Worm (Caenorhabditis elegans) whole organism, late embryonic: ENCODE results near the gene R08E5.4.

Experiments used
- T23F11.4 ChIP-seq: fragments of 200-800 bp; sonication (Bioruptor generic); optimal IDR thresholded peaks from 2 replicates; lab custom pipeline; 2018; ENCODE audit warnings: mild to moderate bottlenecking, missing genetic modification characterization, missing compliant biosample characterization
- Y22D7AL.16 ChIP-seq: sonication (generic microtip); optimal IDR thresholded peaks from 2 replicates; lab custom pipeline; 2016; ENCODE audit warnings: missing genetic modification characterization, missing compliant biosample characterization
- ahr-1 ChIP-seq: sonication (generic microtip); optimal IDR thresholded peaks from 2 replicates; lab custom pipeline; 2016; ENCODE audit warnings: missing genetic modification characterization, missing compliant biosample characterization
- ama-1 ChIP-seq: fragments of 150-350 bp; optimal IDR thresholded peaks from 2 replicates; lab custom pipeline; 2014
- ceh-19 ChIP-seq: fragments of 200-800 bp; sonication (Bioruptor generic); optimal IDR thresholded peaks from 2 replicates; lab custom pipeline; 2018; ENCODE audit warnings: mild to moderate bottlenecking, missing genetic modification characterization, missing compliant biosample characterization
- ceh-2 ChIP-seq: sonication (generic microtip); optimal IDR thresholded peaks from 2 replicates; lab custom pipeline; 2016; ENCODE audit warnings: missing genotype, missing genetic modification characterization, missing compliant biosample characterization
- ceh-24 ChIP-seq: sonication (generic microtip); optimal IDR thresholded peaks from 2 replicates; lab custom pipeline; 2016; ENCODE audit warnings: mild to moderate bottlenecking, missing genetic modification characterization, missing compliant biosample characterization
- ceh-30 ChIP-seq: fragments of 150-350 bp; optimal IDR thresholded peaks from 2 replicates; lab custom pipeline; 2014; ENCODE audit warnings: missing biosample characterization, missing genetic modification characterization
- ceh-31 ChIP-seq: sonication (generic microtip); optimal IDR thresholded peaks from 2 replicates; lab custom pipeline; 2016; ENCODE audit warnings: missing genetic modification characterization, missing compliant biosample characterization
- ceh-45 ChIP-seq: fragments of 200-800 bp; sonication (Bioruptor generic); IDR thresholded peaks from 2 replicates; pipeline ENCODE4 v1.3.6; 2022; ENCODE audit warnings: missing genetic modification reagents, missing genetic modification characterization, missing compliant biosample characterization
- ceh-48 ChIP-seq: sonication (generic microtip); optimal IDR thresholded peaks from 2 replicates; lab custom pipeline; 2016; ENCODE audit warnings: missing genetic modification characterization, inconsistent platforms, missing compliant biosample characterization
- ceh-6 ChIP-seq: fragments of 200-800 bp; sonication (Bioruptor generic); optimal IDR thresholded peaks from 2 replicates; lab custom pipeline; 2018; ENCODE audit warnings: mild to moderate bottlenecking, missing genetic modification characterization, missing compliant biosample characterization
- che-1 ChIP-seq: sonication (generic microtip); optimal IDR thresholded peaks from 2 replicates; lab custom pipeline; 2016; ENCODE audit warnings: mild to moderate bottlenecking, missing genetic modification characterization, missing compliant biosample characterization
- dve-1 ChIP-seq: sonication (generic microtip); optimal IDR thresholded peaks from 2 replicates; lab custom pipeline; 2017; ENCODE audit warnings: antibody characterized with exemption, mild to moderate bottlenecking, missing genetic modification characterization, missing compliant biosample characterization
- elt-2 ChIP-seq: sonication (generic microtip); optimal IDR thresholded peaks from 2 replicates; lab custom pipeline; 2016; ENCODE audit warnings: missing genetic modification reagents, missing genetic modification characterization, missing compliant biosample characterization
- fkh-6 ChIP-seq: sonication (generic microtip); optimal IDR thresholded peaks from 2 replicates; lab custom pipeline; 2016; ENCODE audit warnings: missing genetic modification characterization, missing compliant biosample characterization
- gmeb-2 ChIP-seq: sonication (generic microtip); optimal IDR thresholded peaks from 2 replicates; lab custom pipeline; 2016; ENCODE audit warnings: missing genetic modification characterization, inconsistent platforms, missing compliant biosample characterization
- hlh-13 ChIP-seq: fragments of 200-800 bp; sonication (Bioruptor generic); optimal IDR thresholded peaks from 2 replicates; lab custom pipeline; 2018; ENCODE audit warnings: mild to moderate bottlenecking, missing genetic modification characterization, missing compliant biosample characterization
- hlh-15 ChIP-seq: sonication (generic microtip); optimal IDR thresholded peaks from 2 replicates; lab custom pipeline; 2016; ENCODE audit warnings: missing genetic modification characterization, missing compliant biosample characterization
- hlh-30 ChIP-seq: sonication (generic microtip); optimal IDR thresholded peaks from 2 replicates; lab custom pipeline; 2017; ENCODE audit warnings: antibody characterized with exemption, missing genetic modification characterization, missing compliant biosample characterization; ENCODE audit not compliant: insufficient read depth
- lin-11 ChIP-seq: fragments of 200-800 bp; sonication (Bioruptor generic); optimal IDR thresholded peaks from 2 replicates; lab custom pipeline; 2018; ENCODE audit warnings: mild to moderate bottlenecking, missing genetic modification characterization, missing compliant biosample characterization
- nfya-1 ChIP-seq: sonication (generic microtip); optimal IDR thresholded peaks from 2 replicates; lab custom pipeline; 2017; ENCODE audit warnings: missing genetic modification characterization, mild to moderate bottlenecking, missing compliant biosample characterization, antibody characterized with exemption, moderate library complexity
- nhr-11 ChIP-seq: fragments of 150-350 bp; optimal IDR thresholded peaks from 2 replicates; lab custom pipeline; 2014; ENCODE audit warnings: missing biosample characterization, missing genetic modification characterization
- nhr-232 ChIP-seq: sonication (generic microtip); optimal IDR thresholded peaks from 2 replicates; lab custom pipeline; 2016; ENCODE audit warnings: missing genetic modification characterization, missing compliant biosample characterization
- npax-4 ChIP-seq: sonication (generic microtip); optimal IDR thresholded peaks from 2 replicates; lab custom pipeline; 2016; ENCODE audit warnings: missing genetic modification characterization, missing compliant biosample characterization
- pat-9 ChIP-seq: fragments of 200-800 bp; sonication (Bioruptor generic); optimal IDR thresholded peaks from 2 replicates; lab custom pipeline; 2018; ENCODE audit warnings: mild to moderate bottlenecking, missing genetic modification characterization, moderate library complexity, missing compliant biosample characterization
- pha-2 ChIP-seq: sonication (generic microtip); optimal IDR thresholded peaks from 2 replicates; lab custom pipeline; 2017; ENCODE audit warnings: mild to moderate bottlenecking, missing genetic modification characterization, missing compliant biosample characterization
- pqm-1 ChIP-seq: sonication (generic microtip); optimal IDR thresholded peaks from 2 replicates; lab custom pipeline; 2016; ENCODE audit warnings: missing genetic modification characterization, missing compliant biosample characterization
- pros-1 ChIP-seq: fragments of 150-350 bp; optimal IDR thresholded peaks from 2 replicates; lab custom pipeline; 2014; ENCODE audit warnings: missing biosample characterization, missing genetic modification reagents, missing genetic modification characterization
- ref-2 ChIP-seq: sonication (generic microtip); optimal IDR thresholded peaks from 2 replicates; lab custom pipeline; 2016; ENCODE audit warnings: missing genetic modification characterization, missing compliant biosample characterization
- rnt-1 ChIP-seq: sonication (generic microtip); optimal IDR thresholded peaks from 2 replicates; lab custom pipeline; 2016; ENCODE audit warnings: missing genetic modification characterization, missing compliant biosample characterization
- sox-2 ChIP-seq: fragments of 200-800 bp; sonication (Bioruptor generic); IDR thresholded peaks from 2 replicates; pipeline ENCODE4 v1.3.6; 2022; ENCODE audit warnings: missing genetic modification reagents, missing genetic modification characterization, missing compliant biosample characterization
- tbx-2 ChIP-seq: sonication (generic microtip); optimal IDR thresholded peaks from 2 replicates; lab custom pipeline; 2016; ENCODE audit warnings: missing genetic modification characterization, missing compliant biosample characterization
- tbx-7 ChIP-seq: sonication (generic microtip); optimal IDR thresholded peaks from 2 replicates; lab custom pipeline; 2016; ENCODE audit warnings: missing genotype, missing genetic modification characterization, missing compliant biosample characterization
- unc-55 ChIP-seq: sonication (generic microtip); optimal IDR thresholded peaks from 2 replicates; lab custom pipeline; 2017; ENCODE audit warnings: missing biosample characterization, missing genetic modification reagents, missing genetic modification characterization
- unc-86 ChIP-seq: sonication (generic microtip); optimal IDR thresholded peaks from 2 replicates; lab custom pipeline; 2016; ENCODE audit warnings: missing genetic modification characterization, missing compliant biosample characterization
- ztf-16 ChIP-seq: sonication (generic microtip); optimal IDR thresholded peaks from 2 replicates; lab custom pipeline; 2017; ENCODE audit warnings: missing genetic modification characterization, missing compliant biosample characterization

R08E5.4 gene

DNA sequence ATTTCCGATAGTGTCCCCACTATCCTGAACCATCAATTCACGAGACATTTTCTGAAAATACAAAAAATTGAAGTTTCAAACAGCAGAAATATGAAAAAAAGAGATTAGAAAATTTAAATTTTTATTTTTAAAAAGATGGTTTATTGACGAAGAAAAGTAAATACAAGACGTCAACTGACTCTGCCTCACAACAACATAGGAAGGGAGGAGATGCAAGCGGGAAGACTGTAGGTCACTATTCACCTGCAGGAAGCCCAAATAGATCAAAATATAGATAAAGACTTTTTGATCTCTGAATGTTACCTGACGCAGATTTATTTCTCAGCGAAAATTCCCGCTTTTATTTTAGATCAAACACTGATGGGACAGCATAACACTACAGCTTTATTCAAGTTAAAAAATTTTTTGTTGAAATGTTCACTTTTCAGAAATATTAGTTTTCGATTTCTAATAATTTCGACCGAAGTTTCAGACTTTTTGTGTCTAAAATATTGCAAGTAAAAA lies 7.8 kb downstream of the R08E5.4 start, which contains the start of gene cysl-3:
cysl-3 (minus strand) TSS at position 51 of the 504 bp plus-strand sequence.
- TF ChIP-seq fkh-6 (tag; lab: Kevin White, UChicago) = no peak
- TF ChIP-seq gmeb-2 (tag; lab: Kevin White, UChicago) = no peak

DNA sequence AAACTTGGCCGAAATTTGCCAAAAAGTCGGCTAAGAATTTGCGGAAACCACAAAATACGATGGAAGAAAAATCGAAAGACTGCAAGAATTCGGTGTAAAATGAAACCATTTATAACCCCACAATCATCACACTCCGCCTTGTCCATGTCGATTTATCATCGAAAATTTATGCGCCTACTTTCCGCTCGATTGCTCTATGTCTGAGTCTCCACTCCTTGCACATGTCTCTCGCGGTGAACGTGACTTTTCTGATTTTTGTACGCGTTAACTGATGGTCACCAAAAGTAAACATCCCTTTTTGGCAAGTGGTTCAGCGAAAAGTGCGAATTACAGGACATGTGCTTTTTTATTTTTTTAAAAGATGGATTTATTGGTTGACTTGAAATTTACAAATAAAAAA lies 8.6 kb downstream of the R08E5.4 start:
- TF ChIP-seq unc-55 (GFP tag; lab: Kevin White, UChicago) = peak; percentile 34
- TF ChIP-seq ceh-45 = no peak
- TF ChIP-seq T23F11.4 = no peak
- TF ChIP-seq ceh-6 (GFP tag; lab: Kevin White, UChicago) = no peak
- TF ChIP-seq che-1 (tag; lab: Kevin White, UChicago) = no peak
- no peak for TF ChIP-seq ztf-16
- no peak for TF ChIP-seq npax-4 (tag; lab: Kevin White, UChicago)

DNA sequence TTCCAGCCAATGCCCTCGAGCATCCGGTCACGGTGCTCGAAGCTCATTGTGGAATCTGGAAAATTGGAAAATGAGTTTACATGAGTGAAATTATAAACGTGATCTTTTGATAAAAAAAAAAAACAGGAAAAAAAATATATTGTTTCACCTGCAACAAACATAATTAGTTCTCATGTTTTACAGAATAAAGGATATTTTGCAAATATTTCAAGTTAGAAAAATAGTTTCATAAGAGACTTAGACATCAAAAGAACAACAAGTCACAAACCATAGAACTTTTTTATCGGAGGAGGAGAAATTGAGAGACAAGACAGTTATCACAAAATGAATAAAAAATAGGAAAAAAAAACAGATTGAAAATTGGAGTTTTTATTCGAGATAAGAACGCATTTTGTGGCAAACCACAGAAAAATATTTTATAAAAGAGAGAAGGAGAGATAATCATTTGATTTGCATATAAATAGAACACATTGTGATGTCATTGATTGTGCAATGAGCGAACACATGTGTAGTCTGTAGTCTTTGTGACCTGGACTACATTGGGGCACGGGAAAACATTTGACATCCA lies 15.9 kb downstream of the R08E5.4 start, which contains the start of gene R08F11.1:
R08F11.1 (minus strand) TSS at position 51 of the 568 bp plus-strand sequence.
- no peak for TF ChIP-seq hlh-15
- peak; percentile 80 for TF ChIP-seq elt-2 (tag; lab: Kevin White, UChicago)
- no peak for TF ChIP-seq hlh-30

DNA sequence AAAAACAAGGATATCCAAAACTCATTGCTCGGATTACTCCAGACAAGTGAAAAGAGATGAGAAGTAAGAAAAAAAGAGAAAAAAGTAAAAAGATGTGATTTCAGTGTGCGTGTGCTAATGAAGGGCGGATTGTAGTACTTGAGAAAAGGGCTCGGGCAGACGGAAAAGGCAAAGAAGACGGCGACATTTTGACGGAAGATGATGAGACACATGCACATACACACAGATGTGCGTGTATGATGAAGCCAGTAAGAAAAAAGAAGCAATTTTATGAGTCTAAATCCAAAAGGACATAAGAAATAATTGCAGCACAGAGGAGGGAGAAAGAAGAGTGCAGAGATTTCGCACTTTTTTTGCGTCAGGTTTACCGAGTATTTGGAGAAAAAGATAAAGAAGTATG lies 20.2 kb downstream of the R08E5.4 start:
- TF ChIP-seq fkh-6 (tag; lab: Kevin White, UChicago) (no peak), ref-2 (tag; lab: Kevin White, UChicago) (no peak), ceh-2 (tag; lab: Kevin White, UChicago) (no peak), ceh-19 (no peak), elt-2 (tag; lab: Kevin White, UChicago) (no peak), dve-1 (no peak), ceh-45 (no peak), pros-1 (tag; lab: Kevin White, UChicago) (no peak), tbx-2 (tag; lab: Kevin White, UChicago) (no peak)
- TF ChIP-seq, all 69 proteins: peak for 0

DNA sequence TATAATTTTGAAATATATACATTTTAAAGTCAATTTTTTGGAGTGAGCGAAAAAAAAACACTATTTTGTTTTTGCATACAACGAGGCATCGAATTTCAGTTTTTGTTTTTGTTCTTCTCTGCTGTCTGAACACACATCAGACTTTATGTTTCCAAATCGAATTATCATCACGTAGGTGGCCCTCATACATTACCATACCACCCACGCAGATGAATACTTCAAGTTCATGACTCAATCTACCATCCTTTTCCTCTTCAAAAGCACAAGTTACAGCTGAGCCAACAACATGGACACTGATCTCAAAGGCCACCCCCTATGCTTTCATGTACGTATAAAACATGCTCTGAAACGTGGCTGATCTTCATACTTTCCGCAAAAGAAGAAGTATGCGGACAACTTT lies 21.4 kb downstream of the R08E5.4 start, which contains the start of gene R08F11.7:
R08F11.7 (plus strand) TSS at position 301 of the 400 bp plus-strand sequence.
- no peak for TF ChIP-seq tbx-7 (tag; lab: Kevin White, UChicago)
- no peak for TF ChIP-seq ama-1 (lab: Kevin White, UChicago)
- TF ChIP-seq nhr-232 (tag; lab: Kevin White, UChicago) = no peak
- TF ChIP-seq lin-11 (tag; lab: Kevin White, UChicago) = no peak

DNA sequence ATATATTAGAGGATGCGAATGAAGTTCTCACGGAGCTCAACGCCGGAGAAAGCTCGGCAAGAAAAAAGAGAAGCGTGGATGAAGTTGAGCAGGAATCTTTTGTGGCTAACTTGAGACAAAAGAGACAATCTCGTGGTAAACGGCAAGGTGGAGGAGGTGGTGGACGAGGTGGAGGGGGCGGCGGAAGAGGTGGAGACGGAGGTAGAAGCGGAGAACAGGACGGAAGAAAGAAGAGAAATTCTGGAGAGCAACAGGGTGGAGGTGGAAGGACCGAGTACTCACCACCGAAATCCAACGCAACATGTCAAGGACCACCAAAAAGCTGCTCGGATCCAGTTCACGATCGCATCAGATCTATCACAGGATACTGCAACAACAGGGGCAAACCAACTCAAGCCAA lies 22.1 kb downstream of the R08E5.4 start:
- TF ChIP-seq pat-9 (tag; lab: Kevin White, UChicago) = no peak
- TF ChIP-seq lin-11 (tag; lab: Kevin White, UChicago) = no peak
- no peak for TF ChIP-seq rnt-1
- no peak for TF ChIP-seq unc-86 (tag; lab: Kevin White, UChicago)
- TF ChIP-seq gmeb-2 (tag; lab: Kevin White, UChicago) = no peak
- TF ChIP-seq hlh-15 = no peak
- no peak for TF ChIP-seq pqm-1 (tag; lab: Kevin White, UChicago)
- no peak for TF ChIP-seq nhr-11 (tag; lab: Kevin White, UChicago)
- no peak for TF ChIP-seq dve-1
- TF ChIP-seq ceh-48 (tag; lab: Kevin White, UChicago) = no peak
- no peak for TF ChIP-seq Y22D7AL.16 (tag; lab: Kevin White, UChicago)
- no peak for TF ChIP-seq pha-2 (tag; lab: Kevin White, UChicago)
- TF ChIP-seq ceh-24 (tag; lab: Kevin White, UChicago) = no peak
- TF ChIP-seq ceh-19 = no peak
- TF ChIP-seq ahr-1 (tag; lab: Kevin White, UChicago) = no peak
- no peak for TF ChIP-seq sox-2 (GFP tag; lab: Robert Waterston, UW)
- TF ChIP-seq hlh-13 (GFP tag; lab: Kevin White, UChicago) = no peak
- no peak for TF ChIP-seq ceh-30 (tag; lab: Kevin White, UChicago)
- no peak for TF ChIP-seq nfya-1 (tag; lab: Kevin White, UChicago)
- TF ChIP-seq ceh-31 (tag; lab: Kevin White, UChicago) = no peak
